Worm (Caenorhabditis elegans): ENCODE results near the gene C16D9.3.

- TF ChIP-seq rnt-1 (tag; optimal IDR thresholded peaks at IDR 0.05), result no peak
- TF ChIP-seq F13H6.1 (tag; optimal IDR thresholded peaks at IDR 0.05), result no peak
- TF ChIP-seq sox-2 (GFP tag; IDR thresholded peaks at IDR 0.05), result no peak
- TF ChIP-seq ceh-14 (tag; optimal IDR thresholded peaks at IDR 0.05), result no peak
- no peak for TF ChIP-seq ceh-48 (tag; optimal IDR thresholded peaks at IDR 0.05)
- no peak for TF ChIP-seq hlh-30 (tag; optimal IDR thresholded peaks at IDR 0.05; ENCODE audit: insufficient read depth)
- no peak for TF ChIP-seq nhr-11 (tag; optimal IDR thresholded peaks at IDR 0.05)
- no peak for TF ChIP-seq C38D4.7 (GFP tag; optimal IDR thresholded peaks at IDR 0.05)
- TF ChIP-seq ceh-18 (tag; optimal IDR thresholded peaks at IDR 0.05), result no peak
- no peak for TF ChIP-seq fkh-10 (GFP tag; optimal IDR thresholded peaks at IDR 0.05)
- no peak for TF ChIP-seq elt-2 (tag; optimal IDR thresholded peaks at IDR 0.05)
- no peak for TF ChIP-seq lin-11 (tag; optimal IDR thresholded peaks at IDR 0.05)
- no peak for TF ChIP-seq Y22D7AL.16 (tag; optimal IDR thresholded peaks at IDR 0.05)
Measured at ce11 chrV:8230056-8230455, 9.8 kb downstream of the C16D9.3 start.

All from whole organism, late embryonic.